Worm (Caenorhabditis elegans): ENCODE data around the gene T13C5.7.

DNA sequence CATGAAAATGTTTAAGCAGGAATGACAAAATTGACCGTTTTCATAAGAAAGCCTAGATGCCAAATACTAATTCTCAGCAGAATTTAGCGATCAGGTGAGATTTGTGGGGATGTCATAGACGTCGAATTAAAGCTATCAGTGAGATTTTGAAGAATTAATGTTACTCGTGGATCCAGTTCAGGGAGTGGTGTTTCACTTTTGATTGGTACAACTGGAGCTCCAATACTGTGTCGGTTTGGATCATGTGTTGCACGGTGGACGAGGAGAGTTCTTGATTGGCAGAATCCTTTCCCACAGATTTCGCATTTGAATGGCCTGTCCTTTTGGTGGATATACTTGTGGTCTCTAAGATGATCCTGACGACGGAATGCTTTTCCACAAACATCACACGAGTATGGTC, 20.8 kb upstream of the T13C5.7 start:
- TF ChIP-seq klf-2 (GFP tag; conservative IDR thresholded peaks at IDR 0.05) (no peak), tab-1 (GFP tag; IDR thresholded peaks at IDR 0.05) (no peak), flt-1 (GFP tag; IDR thresholded peaks at IDR 0.05) (no peak), ztf-29 (GFP tag; IDR thresholded peaks at IDR 0.05) (no peak), med-1 (GFP tag; optimal IDR thresholded peaks at IDR 0.05; ENCODE audit: insufficient read depth) (no peak), ztf-23 (GFP tag; IDR thresholded peaks at IDR 0.05) (no peak), T22C8.4 (GFP tag; IDR thresholded peaks at IDR 0.05) (no peak)

All from whole organism, midembryonic.